Worm (Caenorhabditis elegans): ENCODE measurements around the gene nhl-3.

The nhl-3 gene

DNA sequence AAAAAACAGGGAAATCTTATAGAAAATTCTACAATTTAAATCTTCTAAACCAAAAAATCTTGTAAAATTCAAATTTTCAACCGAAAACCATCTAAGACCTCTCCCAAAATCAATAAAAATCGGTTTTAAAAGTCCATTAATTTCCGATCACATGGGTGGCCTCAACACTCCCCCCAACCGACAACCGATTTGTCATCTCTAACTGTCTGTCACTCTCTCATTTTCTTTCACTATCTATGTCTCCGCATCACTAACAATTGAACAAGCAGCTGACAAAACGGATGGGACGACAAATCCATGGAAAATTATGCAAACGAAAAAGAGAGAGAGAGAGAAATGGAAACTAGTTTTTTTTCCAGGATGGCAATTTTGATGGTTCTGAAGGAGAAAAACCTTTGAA lies 1.0 kb upstream of the nhl-3 start (continued):
- TF ChIP-seq unc-86 (tag; optimal IDR thresholded peaks at IDR 0.05), result peak; percentile 33
- TF ChIP-seq aha-1 (tag; optimal IDR thresholded peaks at IDR 0.05), result no peak
- no peak for TF ChIP-seq nhr-19 (GFP tag; conservative IDR thresholded peaks at IDR 0.05)
- TF ChIP-seq lin-14 (GFP tag; optimal IDR thresholded peaks at IDR 0.05), result peak; percentile 94
- no peak for TF ChIP-seq vab-15 (tag; optimal IDR thresholded peaks at IDR 0.05)
- TF ChIP-seq lsy-2 (tag; optimal IDR thresholded peaks at IDR 0.05), result peak; percentile 66 to 74
- TF ChIP-seq isw-1 (GFP tag; IDR thresholded peaks at IDR 0.05), result peak; percentile 22
- peak in 1 of 6 experiments; percentile 25 for TF ChIP-seq elt-3 (tag; optimal IDR thresholded peaks at IDR 0.05)
- TF ChIP-seq skn-1 (tag; optimal IDR thresholded peaks at IDR 0.05), result peak; percentile 76
- peak; percentile 23 for TF ChIP-seq xbp-1 (tag; optimal IDR thresholded peaks at IDR 0.05)
- TF ChIP-seq pqm-1 (tag; optimal IDR thresholded peaks at IDR 0.05), result no peak
- no peak for TF ChIP-seq aly-2 (tag; optimal IDR thresholded peaks at IDR 0.05)
- TF ChIP-seq fkh-10 (GFP tag; optimal IDR thresholded peaks at IDR 0.05), result no peak
- TF ChIP-seq ceh-90 (tag; optimal IDR thresholded peaks at IDR 0.05), result no peak
- TF ChIP-seq zip-4 (GFP tag; optimal IDR thresholded peaks at IDR 0.05), result no peak
- TF ChIP-seq nhr-237 (tag; optimal IDR thresholded peaks at IDR 0.05), result no peak
- peak; percentile 66 for TF ChIP-seq tbx-2 (tag; optimal IDR thresholded peaks at IDR 0.05)
- TF ChIP-seq nhr-71 (tag; optimal IDR thresholded peaks at IDR 0.05), result peak; percentile 86
- TF ChIP-seq ceh-8 (GFP tag; optimal IDR thresholded peaks at IDR 0.05), result no peak
- no peak for TF ChIP-seq lin-15B (tag; optimal IDR thresholded peaks at IDR 0.05)
- no peak for TF ChIP-seq ama-1 (optimal IDR thresholded peaks at IDR 0.05)
- no peak for TF ChIP-seq nhr-28 (tag; optimal IDR thresholded peaks at IDR 0.05)

DNA sequence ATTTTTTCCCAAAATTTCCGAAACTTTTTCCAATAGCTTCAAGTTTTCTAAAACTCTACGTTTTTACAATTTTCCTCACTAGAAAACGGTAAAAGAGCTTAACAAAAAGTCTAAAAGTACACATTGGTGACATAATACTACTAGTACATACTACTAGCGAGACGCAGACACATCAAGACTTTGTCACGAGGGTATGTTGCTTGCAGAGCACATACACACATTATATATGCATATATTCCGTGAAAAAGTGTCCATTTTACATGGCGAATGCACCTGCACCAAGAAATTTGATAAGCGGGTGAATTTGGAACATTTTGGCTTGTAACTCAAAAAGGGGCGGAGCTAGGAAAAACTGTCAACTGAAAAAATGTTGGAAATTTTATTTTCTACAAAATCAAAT lies 615 bp downstream of the nhl-3 start:
- TF ChIP-seq unc-62 (GFP tag; optimal IDR thresholded peaks at IDR 0.05) (no peak), dpl-1 (GFP tag; optimal IDR thresholded peaks at IDR 0.05) (peak in 2 of 3 experiments; percentile 0 to 52), nhr-19 (GFP tag; conservative IDR thresholded peaks at IDR 0.05) (peak; percentile 12; the same call in 1 of the 2 replicates), nhr-28 (tag; optimal IDR thresholded peaks at IDR 0.05) (no peak), isw-1 (GFP tag; IDR thresholded peaks at IDR 0.05) (peak; percentile 15; the same call in 1 of the 2 replicates), swsn-7 (tag; optimal IDR thresholded peaks at IDR 0.05) (peak; percentile 49), Y116A8C.19 (tag; optimal IDR thresholded peaks at IDR 0.05; ENCODE audit: borderline replicate concordance) (no peak), snpc-4 (tag; optimal IDR thresholded peaks at IDR 0.05) (no peak), mdl-1 (tag; optimal IDR thresholded peaks at IDR 0.05) (peak in 1 of 2 experiments; percentile 44), tbx-2 (tag; optimal IDR thresholded peaks at IDR 0.05) (peak; percentile 30), vab-15 (tag; optimal IDR thresholded peaks at IDR 0.05) (no peak), nhr-237 (tag; optimal IDR thresholded peaks at IDR 0.05) (no peak), lin-39 (tag; optimal IDR thresholded peaks at IDR 0.05) (no peak), sptf-1 (tag; optimal IDR thresholded peaks at IDR 0.05) (no peak), unc-130 (tag; optimal IDR thresholded peaks at IDR 0.05) (no peak), nhr-76 (tag; optimal IDR thresholded peaks at IDR 0.05) (no peak), zag-1 (tag; optimal IDR thresholded peaks at IDR 0.05) (no peak), egl-13 (tag; optimal IDR thresholded peaks at IDR 0.05) (peak; percentile 35), F16B12.6 (tag; optimal IDR thresholded peaks at IDR 0.05) (no peak), snu-23 (GFP tag; optimal IDR thresholded peaks at IDR 0.05) (peak; percentile 34), mab-9 (GFP tag; IDR thresholded peaks at IDR 0.05) (no peak), lir-3 (tag; optimal IDR thresholded peaks at IDR 0.05; ENCODE audit: poor library complexity) (peak; percentile 31), fkh-10 (GFP tag; optimal IDR thresholded peaks at IDR 0.05) (no peak), mep-1 (tag; optimal IDR thresholded peaks at IDR 0.05) (peak; percentile 51), nhr-11 (tag; optimal IDR thresholded peaks at IDR 0.05) (peak; percentile 6), ceh-82 (tag; optimal IDR thresholded peaks at IDR 0.05) (peak in 2 of 3 experiments; percentile 4 to 36), unc-86 (tag; optimal IDR thresholded peaks at IDR 0.05) (peak; percentile 91), nhr-47 (tag; optimal IDR thresholded peaks at IDR 0.05) (peak; percentile 60), lin-35 (GFP tag; optimal IDR thresholded peaks at IDR 0.05) (peak; percentile 26 to 51), aha-1 (tag; optimal IDR thresholded peaks at IDR 0.05) (no peak), skn-1 (tag; optimal IDR thresholded peaks at IDR 0.05) (peak; percentile 45), pax-3 (tag; optimal IDR thresholded peaks at IDR 0.05) (no peak), egl-27 (tag; optimal IDR thresholded peaks at IDR 0.05) (no peak), dsc-1 (tag; optimal IDR thresholded peaks at IDR 0.05) (peak; percentile 4), efl-1 (optimal IDR thresholded peaks at IDR 0.05) (peak; percentile 53 to 57), efl-1 (GFP tag; optimal IDR thresholded peaks at IDR 0.05 in 1 of 2) (peak; percentile 39 to 93), xbp-1 (tag; optimal IDR thresholded peaks at IDR 0.05) (peak; percentile 34), lsy-2 (tag; optimal IDR thresholded peaks at IDR 0.05) (peak; percentile 50 to 54), nhr-71 (tag; optimal IDR thresholded peaks at IDR 0.05) (peak; percentile 71), fkh-8 (tag; optimal IDR thresholded peaks at IDR 0.05) (peak; percentile 78), nhr-90 (tag; optimal IDR thresholded peaks at IDR 0.05; ENCODE audit: poor library complexity) (peak; percentile 10)
